Worm (Caenorhabditis elegans) whole organism, late embryonic: Measurements from ENCODE around the gene M03A1.8.

Experiments used
- C08G9.2 ChIP-seq: sonication (generic microtip); optimal IDR thresholded peaks from 2 replicates; lab custom pipeline; 2016; ENCODE audit warnings: mild to moderate bottlenecking, missing genetic modification characterization, moderate library complexity, missing compliant biosample characterization
- ceh-45 ChIP-seq: fragments of 200-800 bp; sonication (Bioruptor generic); IDR thresholded peaks from 2 replicates; pipeline ENCODE4 v1.3.6; 2022; ENCODE audit warnings: missing genetic modification reagents, missing genetic modification characterization, missing compliant biosample characterization
- che-1 ChIP-seq: sonication (generic microtip); optimal IDR thresholded peaks from 2 replicates; lab custom pipeline; 2016; ENCODE audit warnings: mild to moderate bottlenecking, missing genetic modification characterization, missing compliant biosample characterization
- dmd-4 ChIP-seq: sonication (generic microtip); optimal IDR thresholded peaks from 2 replicates; lab custom pipeline; 2016; ENCODE audit warnings: borderline replicate concordance, missing genetic modification characterization, missing compliant biosample characterization
- ets-4 ChIP-seq: sonication (generic microtip); optimal IDR thresholded peaks from 2 replicates; lab custom pipeline; 2016; ENCODE audit warnings: missing genetic modification characterization, missing compliant biosample characterization
- gmeb-2 ChIP-seq: sonication (generic microtip); optimal IDR thresholded peaks from 2 replicates; lab custom pipeline; 2016; ENCODE audit warnings: missing genetic modification characterization, inconsistent platforms, missing compliant biosample characterization
- lim-6 ChIP-seq: sonication (generic microtip); optimal IDR thresholded peaks from 2 replicates; lab custom pipeline; 2016; ENCODE audit warnings: missing genetic modification characterization, missing compliant biosample characterization
- unc-3 ChIP-seq, 2 experiments: fragments of 200-800 bp in 1 of 2; sonication (Bioruptor generic) in 1 of 2; sonication (generic microtip) in 1 of 2; conservative IDR thresholded peaks in 1 of 2; optimal IDR thresholded peaks in 1 of 2; 2 replicates each; pipeline versions ENCODE4 v1.3.6 to Lab custom; 2016 to 2022; ENCODE audit warnings: missing compliant biosample characterization in 2 of 2, missing genetic modification characterization in 2 of 2, missing genetic modification reagents in 1 of 2
- zip-5 ChIP-seq: sonication (generic microtip); optimal IDR thresholded peaks from 2 replicates; lab custom pipeline; 2016; ENCODE audit warnings: missing genetic modification characterization, missing compliant biosample characterization

DNA sequence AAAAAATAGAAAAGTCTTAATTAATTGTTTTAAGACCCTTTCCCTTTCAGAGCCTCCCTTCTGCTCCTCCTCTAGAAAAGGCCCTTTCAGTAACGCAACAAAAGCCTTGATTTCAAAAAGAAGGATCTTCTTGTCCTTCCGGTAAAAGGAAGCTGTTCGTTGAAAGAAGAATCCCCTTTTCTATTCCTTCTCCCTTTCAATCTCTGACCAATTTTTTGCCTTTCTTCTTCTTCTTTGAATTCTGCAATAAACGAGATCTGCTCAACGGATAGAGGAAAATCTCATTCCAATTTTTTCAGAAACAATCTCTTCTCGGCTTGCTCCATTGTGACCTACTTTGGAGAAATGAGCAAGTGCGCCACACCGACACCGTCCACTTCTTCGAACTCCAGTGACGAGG, 47.9 kb downstream of the M03A1.8 start, which contains the start of gene F35D11.3:
- TF ChIP-seq ets-4 (tag; lab: Kevin White, UChicago) (no peak), dmd-4 (tag; lab: Kevin White, UChicago) (no peak), unc-3 (GFP tag; conservative IDR thresholded peaks at IDR 0.05; lab: Robert Waterston, UW) (no peak), unc-3 (tag; optimal IDR thresholded peaks at IDR 0.05; lab: Kevin White, UChicago) (no peak), zip-5 (tag; lab: Kevin White, UChicago) (no peak), ceh-45 (no peak), che-1 (no peak), C08G9.2 (tag; lab: Kevin White, UChicago) (no peak), lim-6 (tag; lab: Kevin White, UChicago) (no peak), gmeb-2 (tag; lab: Kevin White, UChicago) (no peak)
